Worm (Caenorhabditis elegans): ENCODE measurements around the gene F18E9.7.

Gene F18E9.7

DNA sequence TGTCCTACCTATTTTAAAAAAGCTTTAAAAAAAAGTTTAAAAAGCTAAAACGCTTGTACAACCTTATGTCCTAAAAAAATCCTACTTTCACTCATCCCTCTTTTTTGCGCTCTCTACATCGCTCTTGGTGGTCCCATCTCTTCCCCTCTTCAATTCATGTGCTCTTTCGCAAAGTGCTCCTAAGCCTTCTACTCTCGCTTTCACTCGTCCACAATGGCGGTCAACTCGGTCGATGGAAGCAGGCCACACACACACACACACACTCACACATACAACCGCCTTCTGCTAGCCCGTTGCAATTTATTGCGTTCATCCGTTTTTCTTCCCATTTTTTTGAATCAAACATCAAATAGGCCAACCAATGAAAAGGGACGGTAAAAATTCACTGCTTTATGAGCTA, 28.4 kb downstream of the F18E9.7 start:
- TF ChIP-seq mls-2 (tag; optimal IDR thresholded peaks at IDR 0.05) (peak; percentile 80), unc-120 (tag; optimal IDR thresholded peaks at IDR 0.05; ENCODE audit: poor library complexity, severe bottlenecking) (peak; percentile 11), sptf-1 (tag; optimal IDR thresholded peaks at IDR 0.05) (peak; percentile 21), bed-3 (GFP tag; optimal IDR thresholded peaks at IDR 0.05) (no peak)

- TF ChIP-seq unc-62 (GFP tag; optimal IDR thresholded peaks at IDR 0.05) (peak; percentile 95), lsy-2 (tag; optimal IDR thresholded peaks at IDR 0.05) (no peak), hlh-1 (tag; optimal IDR thresholded peaks at IDR 0.05) (peak; percentile 55), ces-1 (GFP tag; optimal IDR thresholded peaks at IDR 0.05) (no peak), drap-1 (GFP tag; optimal IDR thresholded peaks at IDR 0.05) (peak; percentile 7), ham-2 (GFP tag; optimal IDR thresholded peaks at IDR 0.05) (peak; percentile 53)
Measured at ce11 chrX:8568423-8568903, 29.1 kb downstream of the F18E9.7 start.

ce11 chrX:8567823-8568314, 29.7 kb downstream of the F18E9.7 start:
- TF ChIP-seq nhr-12 (tag; optimal IDR thresholded peaks at IDR 0.05) (no peak), ceh-83 (GFP tag; optimal IDR thresholded peaks at IDR 0.05) (no peak), ces-1 (GFP tag; optimal IDR thresholded peaks at IDR 0.05) (no peak), nhr-237 (tag; optimal IDR thresholded peaks at IDR 0.05) (no peak), nhr-2 (tag; optimal IDR thresholded peaks at IDR 0.05) (no peak), mab-5 (tag; optimal IDR thresholded peaks at IDR 0.05) (no peak), sptf-1 (tag; optimal IDR thresholded peaks at IDR 0.05) (no peak), bed-3 (GFP tag; optimal IDR thresholded peaks at IDR 0.05) (no peak), mep-1 (tag; optimal IDR thresholded peaks at IDR 0.05) (no peak), cnd-1 (tag; optimal IDR thresholded peaks at IDR 0.05) (no peak), ham-2 (GFP tag; optimal IDR thresholded peaks at IDR 0.05) (no peak), blmp-1 (tag; optimal IDR thresholded peaks at IDR 0.05) (no peak), nhr-76 (tag; optimal IDR thresholded peaks at IDR 0.05) (no peak), lsy-2 (tag; optimal IDR thresholded peaks at IDR 0.05) (no peak), elt-3 (tag; optimal IDR thresholded peaks at IDR 0.05) (no peak), tbx-8 (GFP tag; optimal IDR thresholded peaks at IDR 0.05) (no peak), lin-32 (GFP tag; optimal IDR thresholded peaks at IDR 0.05) (no peak), pha-4 (tag; optimal IDR thresholded peaks at IDR 0.05) (no peak), lin-13 (tag; optimal IDR thresholded peaks at IDR 0.05) (no peak)

DNA sequence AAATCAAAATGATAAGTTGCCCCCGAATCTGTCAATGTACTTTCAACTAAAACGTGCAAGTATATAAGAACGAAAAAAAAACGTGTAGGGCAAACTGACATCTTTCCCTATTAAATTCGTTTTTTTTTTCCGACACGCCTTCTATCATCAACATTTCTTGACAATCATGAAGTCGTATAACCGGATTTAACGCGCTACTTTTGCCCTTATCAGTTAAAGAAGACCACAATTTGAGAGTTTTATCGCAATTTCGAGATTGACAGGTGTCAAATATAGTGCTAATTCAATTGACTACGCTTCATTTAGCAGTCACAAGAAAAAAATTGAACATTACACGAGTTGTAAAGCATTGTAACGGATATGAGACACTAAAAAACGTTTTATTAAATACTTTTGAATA, 30.4 kb downstream of the F18E9.7 start:
- TF ChIP-seq ztf-11 (tag; optimal IDR thresholded peaks at IDR 0.05) (no peak), drap-1 (GFP tag; optimal IDR thresholded peaks at IDR 0.05) (no peak), nhr-76 (tag; optimal IDR thresholded peaks at IDR 0.05) (no peak), hlh-1 (tag; optimal IDR thresholded peaks at IDR 0.05) (no peak), M03D4.4 (tag; optimal IDR thresholded peaks at IDR 0.05) (no peak), sptf-1 (tag; optimal IDR thresholded peaks at IDR 0.05) (no peak), flh-1 (GFP tag; optimal IDR thresholded peaks at IDR 0.05) (no peak)

DNA sequence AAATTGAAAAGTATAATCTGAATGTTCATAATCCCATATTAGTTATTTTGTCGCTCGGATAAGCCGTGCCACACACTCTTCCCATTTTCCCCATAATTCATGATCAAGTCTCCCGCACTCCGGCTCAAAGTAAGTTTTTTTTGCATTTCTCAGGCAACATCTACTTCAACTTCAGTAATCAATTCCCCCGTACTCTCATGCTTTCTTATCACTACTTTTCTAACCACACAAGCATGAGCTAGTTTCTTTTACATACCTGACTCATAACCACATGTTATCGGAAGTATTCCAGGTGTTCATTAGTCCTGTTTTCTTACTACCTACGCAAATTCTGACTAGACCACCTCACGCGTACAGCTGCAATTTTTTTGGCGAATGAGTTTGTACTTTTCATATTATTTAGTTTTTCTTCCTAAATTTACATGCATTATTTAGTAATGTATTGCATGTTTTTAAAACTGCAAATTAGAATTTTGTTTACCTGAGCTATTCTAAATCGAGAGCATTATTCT, 31.0 kb downstream of the F18E9.7 start:
- TF ChIP-seq elt-1 (tag; optimal IDR thresholded peaks at IDR 0.05; ENCODE audit: borderline replicate concordance, insufficient read depth) = no peak
- no peak for TF ChIP-seq ceh-43 (GFP tag; optimal IDR thresholded peaks at IDR 0.05)
- TF ChIP-seq snpc-4 (tag; optimal IDR thresholded peaks at IDR 0.05) = no peak
- no peak for TF ChIP-seq lsy-2 (tag; optimal IDR thresholded peaks at IDR 0.05)
- TF ChIP-seq drap-1 (GFP tag; optimal IDR thresholded peaks at IDR 0.05) = no peak
- TF ChIP-seq elt-3 (tag; optimal IDR thresholded peaks at IDR 0.05) = no peak
- no peak for TF ChIP-seq ces-1 (GFP tag; optimal IDR thresholded peaks at IDR 0.05)
- TF ChIP-seq nhr-237 (tag; optimal IDR thresholded peaks at IDR 0.05) = no peak
- TF ChIP-seq mep-1 (tag; optimal IDR thresholded peaks at IDR 0.05) = no peak
- TF ChIP-seq bed-3 (GFP tag; optimal IDR thresholded peaks at IDR 0.05) = no peak
- TF ChIP-seq mls-2 (tag; optimal IDR thresholded peaks at IDR 0.05) = no peak
- no peak for TF ChIP-seq ceh-39 (tag; optimal IDR thresholded peaks at IDR 0.05)
- TF ChIP-seq nhr-2 (tag; optimal IDR thresholded peaks at IDR 0.05) = no peak
- TF ChIP-seq unc-120 (tag; optimal IDR thresholded peaks at IDR 0.05; ENCODE audit: poor library complexity, severe bottlenecking) = no peak

Measured in whole organism, mixed stage, embryonic.